Fruit fly (Drosophila melanogaster): ENCODE results near the gene mei-41.

The mei-41 gene

DNA sequence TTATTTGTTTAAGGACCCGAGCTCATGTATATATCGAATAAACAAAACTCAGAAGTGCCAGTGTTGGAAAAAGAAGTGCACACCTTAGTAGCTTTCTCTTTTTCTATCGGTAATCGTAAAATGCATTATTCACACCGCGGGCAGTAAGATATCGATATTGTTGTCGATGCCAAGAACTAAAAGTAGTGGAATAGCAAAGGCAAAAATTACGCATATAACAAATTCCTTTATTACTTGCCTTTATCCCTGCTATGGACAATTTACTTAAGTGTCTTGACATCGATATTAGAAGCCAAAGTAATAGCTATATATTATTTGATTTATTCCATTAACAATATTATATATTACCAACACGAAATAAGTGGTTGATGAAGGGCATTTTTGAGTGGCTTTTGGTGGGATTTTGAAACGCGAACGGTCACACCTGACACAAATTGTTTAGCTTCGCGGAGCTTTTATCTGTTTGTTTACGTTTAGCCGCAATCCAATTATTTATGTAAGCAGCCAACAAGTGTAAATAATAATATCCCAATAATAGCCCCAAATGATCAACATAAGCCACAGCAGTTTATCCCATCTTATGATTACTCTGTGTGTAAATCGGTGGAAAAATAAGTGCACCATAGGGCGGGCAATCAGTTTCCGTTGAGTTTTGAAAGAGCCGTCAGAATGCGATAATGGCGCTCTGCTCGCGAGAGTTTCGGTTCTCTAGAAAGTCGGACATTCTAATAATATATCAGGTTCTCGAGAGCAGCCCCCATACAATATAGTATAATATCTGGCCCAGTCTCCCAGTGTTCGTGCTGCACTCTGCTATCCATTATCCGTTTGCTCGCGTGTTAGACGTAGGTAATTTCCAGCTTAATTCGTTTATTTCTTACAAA, 6.4 kb upstream of the mei-41 start, which contains the start of the genes CG9992 and CG4239 (continued):
- peak; percentile 30 for TF ChIP-seq D19A (tag; optimal IDR thresholded peaks at IDR 0.05)
- TF ChIP-seq CG14014 (GFP tag; IDR thresholded peaks at IDR 0.05) = peak; percentile 31; the same call in 1 of the 2 replicates
- peak; percentile 85 for TF ChIP-seq CoRest (tag; optimal IDR thresholded peaks at IDR 0.05)
- TF ChIP-seq dmrt11E (tag; optimal IDR thresholded peaks at IDR 0.05) = peak; percentile 61
- peak; percentile 50 for TF ChIP-seq lab (GFP tag; optimal IDR thresholded peaks at IDR 0.05)
- peak; percentile 2 for TF ChIP-seq CG16863 (GFP tag; optimal IDR thresholded peaks at IDR 0.05)
- peak in 1 of 2 experiments; percentile 7 for TF ChIP-seq crp (GFP tag; optimal IDR thresholded peaks at IDR 0.05)
- TF ChIP-seq Xbp1 (GFP tag; optimal IDR thresholded peaks at IDR 0.05) = peak; percentile 68
- no peak for TF ChIP-seq Elba2 (GFP tag; optimal IDR thresholded peaks at IDR 0.05)
- TF ChIP-seq CG6254 (GFP tag; optimal IDR thresholded peaks at IDR 0.05) = no peak
- TF ChIP-seq bbx (GFP tag; IDR thresholded peaks at IDR 0.05; ENCODE audit: partially characterized antibody) = peak; percentile 69
- peak; percentile 36; the same call in 1 of the 2 replicates for TF ChIP-seq Taf1 (GFP tag; IDR thresholded peaks at IDR 0.05)
- no peak for TF ChIP-seq vfl (GFP tag; optimal IDR thresholded peaks at IDR 0.05)
- peak; percentile 20 for TF ChIP-seq CG17568 (GFP tag; optimal IDR thresholded peaks at IDR 0.05)
- no peak for TF ChIP-seq schlank (tag; optimal IDR thresholded peaks at IDR 0.05)
- no peak for TF ChIP-seq Stat92E (GFP tag; optimal IDR thresholded peaks at IDR 0.05)
- peak; percentile 78 for TF ChIP-seq Lhr (GFP tag; optimal IDR thresholded peaks at IDR 0.05)
- no peak for TF ChIP-seq Vsx1 (GFP tag; optimal IDR thresholded peaks at IDR 0.05)
- no peak for TF ChIP-seq CG13123 (GFP tag; optimal IDR thresholded peaks at IDR 0.05)
- TF ChIP-seq ATbp (GFP tag; optimal IDR thresholded peaks at IDR 0.05) = peak; percentile 29
- no peak for TF ChIP-seq CG8089 (GFP tag; optimal IDR thresholded peaks at IDR 0.05)
- peak; percentile 62; the same call in 1 of the 2 replicates for TF ChIP-seq CG11085 (GFP tag; IDR thresholded peaks at IDR 0.05)
- no peak for TF ChIP-seq sima (GFP tag; optimal IDR thresholded peaks at IDR 0.05)
- TF ChIP-seq fd96Cb (tag; optimal IDR thresholded peaks at IDR 0.05) = peak; percentile 61
- no peak for TF ChIP-seq otp (GFP tag; IDR thresholded peaks at IDR 0.05)
- 0 out of 3 replicates have a peak, but pooled peaks have one; percentile 51 for TF ChIP-seq CG11560 (tag; IDR thresholded peaks at IDR 0.05)
- peak; percentile 53 for TF ChIP-seq Nf-YC (tag; optimal IDR thresholded peaks at IDR 0.05)
- TF ChIP-seq CG18476 (GFP tag; optimal IDR thresholded peaks at IDR 0.05) = no peak
- TF ChIP-seq wdn (GFP tag; IDR thresholded peaks at IDR 0.05) = no peak; the same call in 1 of the 2 replicates
- TF ChIP-seq MESR4 (GFP tag; optimal IDR thresholded peaks at IDR 0.05) = no peak
- TF ChIP-seq sisA (GFP tag; IDR thresholded peaks at IDR 0.05) = peak; percentile 61
- no peak for TF ChIP-seq HLHmδ (GFP tag; optimal IDR thresholded peaks at IDR 0.05)
- TF ChIP-seq gem (tag; optimal IDR thresholded peaks at IDR 0.05) = peak; percentile 79
- no peak for TF ChIP-seq jing (GFP tag; optimal IDR thresholded peaks at IDR 0.05)
- peak; percentile 74 for TF ChIP-seq CG42726 (GFP tag; IDR thresholded peaks at IDR 0.05; ENCODE audit: partially characterized antibody)
- TF ChIP-seq CG2116 (GFP tag; optimal IDR thresholded peaks at IDR 0.05) = peak; percentile 51
- TF ChIP-seq CG9817 (tag; optimal IDR thresholded peaks at IDR 0.05) = peak; percentile 79
- TF ChIP-seq CG3726 (GFP tag; IDR thresholded peaks at IDR 0.05) = no peak
- peak; percentile 75 for TF ChIP-seq CG3847 (GFP tag; IDR thresholded peaks at IDR 0.05)
- TF ChIP-seq MBD-R2 (GFP tag; IDR thresholded peaks at IDR 0.05) = no peak; the same call in 1 of the 2 replicates
- peak; percentile 38; the same call in 1 of the 2 replicates for TF ChIP-seq CG4730 (GFP tag; IDR thresholded peaks at IDR 0.05)
- TF ChIP-seq BEAF-32 (GFP tag; optimal IDR thresholded peaks at IDR 0.05) = peak; percentile 87
- peak; percentile 73 for TF ChIP-seq dysf (GFP tag; IDR thresholded peaks at IDR 0.05)
- TF ChIP-seq CG10321 (GFP tag; IDR thresholded peaks at IDR 0.05) = no peak
- TF ChIP-seq Dll (GFP tag; IDR thresholded peaks at IDR 0.05; ENCODE audit: partially characterized antibody) = peak; percentile 70; the same call in 2 of the 4 replicates
- no peak for TF ChIP-seq Rx (GFP tag; IDR thresholded peaks at IDR 0.05)
- TF ChIP-seq CG8924 (tag; optimal IDR thresholded peaks at IDR 0.05) = peak; percentile 65

Data from whole organism, embryonic.